Worm (Caenorhabditis elegans) whole organism, L4/young adult: Measurements from ENCODE around the gene F14F8.9.

Experiments
- W03F9.2 ChIP-seq: fragments of 150-350 bp; optimal IDR thresholded peaks from 2 replicates; lab custom pipeline; 2014; ENCODE audit warnings: missing biosample characterization, missing genetic modification characterization
- dao-5 ChIP-seq: sonication (generic microtip); optimal IDR thresholded peaks from 2 replicates; lab custom pipeline; 2016; ENCODE audit warnings: missing genotype, missing genetic modification characterization, moderate library complexity, missing compliant biosample characterization
- him-1 ChIP-seq: sonication (generic microtip); optimal IDR thresholded peaks from 2 replicates; lab custom pipeline; 2016; ENCODE audit warnings: missing genotype, missing genetic modification reagents, missing genetic modification characterization, missing compliant biosample characterization

- TF ChIP-seq W03F9.2 (tag; lab: Kevin White, UChicago) (no peak), dao-5 (no peak), him-1 (tag; lab: Kevin White, UChicago) (no peak)
These were observed 45.6 kb downstream of the F14F8.9 start, which contains the start of gene Y70C5A.2 for ce11 chrV:16622754-16623261.
